Worm (Caenorhabditis elegans) whole organism, L4 larva: ENCODE results near the gene M163.1.

Source experiments
- F10B5.3 ChIP-seq: sonication (generic microtip); optimal IDR thresholded peaks from 2 replicates; lab custom pipeline; 2016; ENCODE audit warnings: mild to moderate bottlenecking, missing genetic modification characterization, missing compliant biosample characterization
- F26F4.8 ChIP-seq: fragments of 200-800 bp; sonication (Bioruptor generic); conservative IDR thresholded peaks from 2 replicates; pipeline ENCODE4 v1.3.6; 2022; ENCODE audit warnings: missing genetic modification characterization, missing compliant biosample characterization
- R02D3.7 ChIP-seq: fragments of 150-350 bp; sonication (generic microtip); optimal IDR thresholded peaks from 3 replicates; lab custom pipeline; 2014; ENCODE audit warnings: missing biosample characterization, missing genetic modification characterization
- T26A8.4 ChIP-seq: fragments of 200-800 bp; sonication (Bioruptor generic); IDR thresholded peaks from 2 replicates; pipeline ENCODE4 v1.3.6; 2022; ENCODE audit warnings: missing genetic modification characterization, missing compliant biosample characterization
- Y105C5A.15 ChIP-seq: fragments of 200-800 bp; sonication (Bioruptor generic); IDR thresholded peaks from 2 replicates; pipeline ENCODE4 v1.3.6; 2022; ENCODE audit warnings: missing genetic modification characterization, missing compliant biosample characterization
- Y48G9A.11 ChIP-seq: fragments of 200-800 bp; sonication (Bioruptor generic); IDR thresholded peaks from 2 replicates; pipeline ENCODE4 v1.3.6; 2022; ENCODE audit warnings: missing genetic modification reagents, missing genetic modification characterization, missing compliant biosample characterization
- Y5F2A.4 ChIP-seq: fragments of 200-800 bp; sonication (Bioruptor generic); optimal IDR thresholded peaks from 2 replicates; lab custom pipeline; 2018; ENCODE audit warnings: mild to moderate bottlenecking, missing genetic modification characterization, missing compliant biosample characterization
- Y75B8A.6 ChIP-seq: fragments of 200-800 bp; sonication (Bioruptor generic); IDR thresholded peaks from 2 replicates; pipeline ENCODE4 v1.3.6; 2022; ENCODE audit warnings: missing genetic modification reagents, missing genetic modification characterization, missing compliant biosample characterization
- aly-2 ChIP-seq: sonication (generic microtip); optimal IDR thresholded peaks from 2 replicates; lab custom pipeline; 2018; ENCODE audit warnings: missing biosample characterization, missing genetic modification characterization
- ama-1 ChIP-seq: fragments of 150-350 bp; optimal IDR thresholded peaks from 2 replicates; lab custom pipeline; 2014; ENCODE audit warnings: inconsistent platforms, mixed read lengths
- ceh-20 ChIP-seq: fragments of 200-800 bp; sonication (Bioruptor generic); IDR thresholded peaks from 2 replicates; pipeline ENCODE4 v1.3.6; 2022; ENCODE audit warnings: missing genetic modification reagents, missing genetic modification characterization, missing compliant biosample characterization
- ceh-28 ChIP-seq: fragments of 150-350 bp; optimal IDR thresholded peaks from 2 replicates; lab custom pipeline; 2014; ENCODE audit warnings: missing biosample characterization, missing genetic modification reagents, missing genetic modification characterization
- ceh-44 ChIP-seq: fragments of 200-800 bp; sonication (Bioruptor generic); IDR thresholded peaks from 2 replicates; pipeline ENCODE4 v1.3.6; 2022; ENCODE audit warnings: missing genetic modification reagents, missing genetic modification characterization, missing compliant biosample characterization
- ceh-82 ChIP-seq: sonication (generic microtip); optimal IDR thresholded peaks from 2 replicates; lab custom pipeline; 2017; ENCODE audit warnings: missing biosample characterization, missing genetic modification characterization
- dmd-6 ChIP-seq: fragments of 200-800 bp; sonication (Bioruptor generic); IDR thresholded peaks from 2 replicates; pipeline ENCODE4 v1.3.6; 2022; ENCODE audit warnings: missing genetic modification reagents, missing genetic modification characterization, missing compliant biosample characterization
- dmd-8 ChIP-seq: fragments of 200-800 bp; sonication (Bioruptor generic); IDR thresholded peaks from 2 replicates; pipeline ENCODE4 v1.3.6; 2022; ENCODE audit warnings: missing genetic modification characterization, missing compliant biosample characterization
- dmd-9 ChIP-seq: fragments of 200-800 bp; sonication (Bioruptor generic); IDR thresholded peaks from 2 replicates; pipeline ENCODE4 v1.3.6; 2022; ENCODE audit warnings: missing genetic modification reagents, missing genetic modification characterization, missing compliant biosample characterization
- dve-1 ChIP-seq: sonication (generic microtip); optimal IDR thresholded peaks from 2 replicates; lab custom pipeline; 2017; ENCODE audit warnings: antibody characterized with exemption, mild to moderate bottlenecking, missing genetic modification characterization, missing compliant biosample characterization; ENCODE audit not compliant: insufficient read depth
- egl-27 ChIP-seq: sonication (generic microtip); optimal IDR thresholded peaks from 3 replicates; lab custom pipeline; 2017; ENCODE audit warnings: missing biosample characterization, missing genetic modification reagents, missing genetic modification characterization
- fos-1 ChIP-seq: fragments of 150-350 bp; optimal IDR thresholded peaks from 2 replicates; lab custom pipeline; 2014; ENCODE audit warnings: missing biosample characterization, missing genetic modification characterization
- hif-1 ChIP-seq, 2 experiments: sonication (generic microtip); optimal IDR thresholded peaks; 2 replicates each; lab custom pipeline; 2016 to 2017; ENCODE audit warnings: missing compliant biosample characterization in 2 of 2, missing genetic modification characterization in 2 of 2, missing genetic modification reagents in 2 of 2, missing genotype in 2 of 2, mild to moderate bottlenecking in 1 of 2
- hmg-1.1 ChIP-seq: fragments of 200-800 bp; sonication (Bioruptor generic); IDR thresholded peaks from 2 replicates; pipeline ENCODE4 v1.3.6; 2022; ENCODE audit warnings: missing genetic modification reagents, missing genetic modification characterization, missing compliant biosample characterization
- lim-7 ChIP-seq: fragments of 200-800 bp; sonication (Bioruptor generic); IDR thresholded peaks from 2 replicates; pipeline ENCODE4 v1.3.6; 2022; ENCODE audit warnings: missing genetic modification characterization, missing compliant biosample characterization
- lin-15B ChIP-seq: fragments of 150-350 bp; sonication (generic microtip); optimal IDR thresholded peaks from 3 replicates; lab custom pipeline; 2014; ENCODE audit warnings: missing biosample characterization, missing genetic modification characterization
- lin-38 ChIP-seq: fragments of 200-800 bp; sonication (Bioruptor generic); IDR thresholded peaks from 2 replicates; pipeline ENCODE4 v1.3.6; 2022; ENCODE audit warnings: missing genetic modification reagents, missing genetic modification characterization, missing compliant biosample characterization
- lin-39 ChIP-seq: fragments of 150-350 bp; optimal IDR thresholded peaks from 2 replicates; lab custom pipeline; 2014; ENCODE audit warnings: missing biosample characterization, missing genetic modification reagents, missing genetic modification characterization
- lsy-2 ChIP-seq, 2 experiments: fragments of 150-350 bp in 1 of 2; sonication (generic microtip) in 1 of 2; optimal IDR thresholded peaks; 2 replicates each; lab custom pipeline; 2014 to 2017; ENCODE audit warnings: missing biosample characterization in 2 of 2, missing genetic modification characterization in 2 of 2
- madf-5 ChIP-seq, 2 experiments: fragments of 200-800 bp; sonication (Bioruptor generic); IDR thresholded peaks; 2 replicates each; pipeline ENCODE4 v1.3.6; 2022; ENCODE audit warnings: missing compliant biosample characterization in 2 of 2, missing genetic modification characterization in 2 of 2
- nhr-10 ChIP-seq: fragments of 150-350 bp; optimal IDR thresholded peaks from 2 replicates; lab custom pipeline; 2014; ENCODE audit warnings: missing biosample characterization, missing genetic modification characterization
- nhr-102 ChIP-seq: sonication (generic microtip); optimal IDR thresholded peaks from 2 replicates; lab custom pipeline; 2016; ENCODE audit warnings: mild to moderate bottlenecking, missing genetic modification characterization, moderate library complexity, missing compliant biosample characterization
- nhr-111 ChIP-seq: fragments of 200-800 bp; sonication (Bioruptor generic); optimal IDR thresholded peaks from 2 replicates; lab custom pipeline; 2018; ENCODE audit warnings: mild to moderate bottlenecking, missing genetic modification characterization, missing compliant biosample characterization
- nhr-237 ChIP-seq: sonication (generic microtip); optimal IDR thresholded peaks from 2 replicates; lab custom pipeline; 2017; ENCODE audit warnings: missing biosample characterization, missing genetic modification characterization
- nhr-25 ChIP-seq: sonication (generic microtip); optimal IDR thresholded peaks from 2 replicates; lab custom pipeline; 2017; ENCODE audit warnings: missing genetic modification characterization, mild to moderate bottlenecking, missing compliant biosample characterization, antibody characterized with exemption, moderate library complexity, borderline replicate concordance; ENCODE audit not compliant: insufficient read depth
- nhr-28 ChIP-seq: fragments of 150-350 bp; optimal IDR thresholded peaks from 2 replicates; lab custom pipeline; 2014; ENCODE audit warnings: missing biosample characterization, missing genetic modification characterization
- nhr-48 ChIP-seq: sonication (generic microtip); optimal IDR thresholded peaks from 2 replicates; lab custom pipeline; 2016; ENCODE audit warnings: mild to moderate bottlenecking, missing genetic modification characterization, missing compliant biosample characterization
- nhr-76 ChIP-seq: fragments of 150-350 bp; optimal IDR thresholded peaks from 2 replicates; lab custom pipeline; 2014; ENCODE audit warnings: missing biosample characterization, missing genetic modification characterization
- pha-4 ChIP-seq, 2 experiments: fragments of 150-350 bp in 1 of 2; fragments of 200-800 bp in 1 of 2; sonication (Bioruptor generic) in 1 of 2; IDR thresholded peaks in 1 of 2; optimal IDR thresholded peaks in 1 of 2; 2 replicates each; pipeline versions ENCODE4 v1.3.6 to Lab custom; 2014 to 2022; ENCODE audit warnings: missing genetic modification characterization in 2 of 2, missing genetic modification reagents in 2 of 2, missing biosample characterization in 1 of 2, missing compliant biosample characterization in 1 of 2
- saeg-2 ChIP-seq: fragments of 200-800 bp; sonication (Bioruptor generic); IDR thresholded peaks from 2 replicates; pipeline ENCODE4 v1.3.6; 2022; ENCODE audit warnings: missing genetic modification reagents, missing genetic modification characterization, missing compliant biosample characterization
- snpc-4 ChIP-seq: fragments of 150-350 bp; optimal IDR thresholded peaks from 2 replicates; lab custom pipeline; 2014; ENCODE audit warnings: missing biosample characterization, missing genetic modification characterization
- spr-1 ChIP-seq: sonication (generic microtip); optimal IDR thresholded peaks from 2 replicates; lab custom pipeline; 2016; ENCODE audit warnings: mild to moderate bottlenecking, missing genetic modification characterization, missing compliant biosample characterization
- tra-1 ChIP-seq: fragments of 200-800 bp; sonication (Bioruptor generic); IDR thresholded peaks from 2 replicates; pipeline ENCODE4 v1.3.6; 2022; ENCODE audit warnings: missing genetic modification reagents, missing genetic modification characterization, missing compliant biosample characterization
- unc-130 ChIP-seq: sonication (generic microtip); optimal IDR thresholded peaks from 2 replicates; lab custom pipeline; 2016; ENCODE audit warnings: missing genetic modification reagents, missing genetic modification characterization, missing compliant biosample characterization
- vab-7 ChIP-seq: fragments of 200-800 bp; sonication (Bioruptor generic); IDR thresholded peaks from 2 replicates; pipeline ENCODE4 v1.3.6; 2022; ENCODE audit warnings: missing genetic modification reagents, missing genetic modification characterization, missing compliant biosample characterization
- zag-1 ChIP-seq: fragments of 150-350 bp; optimal IDR thresholded peaks from 2 replicates; lab custom pipeline; 2014; ENCODE audit warnings: missing biosample characterization, missing genetic modification characterization
- zfp-2 ChIP-seq: sonication (generic microtip); optimal IDR thresholded peaks from 2 replicates; lab custom pipeline; 2016; ENCODE audit warnings: mild to moderate bottlenecking, missing genetic modification characterization, missing compliant biosample characterization
- zfp-3 ChIP-seq: fragments of 200-800 bp; sonication (Bioruptor generic); conservative IDR thresholded peaks from 2 replicates; pipeline ENCODE4 v1.3.6; 2022; ENCODE audit warnings: missing genetic modification reagents, missing genetic modification characterization, missing compliant biosample characterization
- zip-2 ChIP-seq: fragments of 150-350 bp; optimal IDR thresholded peaks from 2 replicates; lab custom pipeline; 2014; ENCODE audit warnings: missing biosample characterization, missing genetic modification characterization
- ztf-11 ChIP-seq: fragments of 150-350 bp; optimal IDR thresholded peaks from 2 replicates; lab custom pipeline; 2014; ENCODE audit warnings: missing biosample characterization, missing genetic modification characterization

The M163.1 gene

DNA sequence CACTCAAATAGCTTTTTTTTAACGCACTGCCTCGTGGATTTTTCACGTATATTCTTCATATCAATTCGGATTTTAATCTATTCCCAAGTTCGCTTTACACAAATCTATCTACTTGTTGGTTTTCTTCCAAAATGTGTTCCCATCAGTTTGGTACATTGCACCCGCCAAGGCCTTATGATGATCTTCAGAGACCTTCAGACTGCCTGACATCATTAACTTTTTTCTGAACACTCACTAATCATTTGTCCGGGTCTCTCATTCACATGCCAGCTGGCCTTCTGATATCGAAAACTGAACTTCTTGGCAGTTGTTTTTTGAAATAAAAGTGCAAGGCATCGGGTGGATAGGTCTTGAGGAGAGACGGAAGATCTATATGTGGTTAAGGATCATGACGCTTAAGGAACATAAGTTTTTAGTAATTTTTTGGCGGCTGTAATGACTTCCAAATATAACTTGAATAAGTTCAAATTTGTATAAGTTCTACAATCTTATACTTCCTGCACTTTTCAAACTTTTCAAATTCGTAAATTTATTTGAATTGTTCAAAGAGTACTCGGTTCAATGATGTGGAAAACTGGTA lies 3.7 kb downstream of the M163.1 start (continued):
- no peak for TF ChIP-seq ceh-28 (tag; lab: Kevin White, UChicago)
- peak; percentile 41 for TF ChIP-seq dmd-6
- no peak for TF ChIP-seq F26F4.8
- no peak for TF ChIP-seq lin-39 (tag; lab: Kevin White, UChicago)
- no peak for TF ChIP-seq zip-2 (tag; lab: Kevin White, UChicago)
- no peak for TF ChIP-seq zfp-2
- no peak for TF ChIP-seq lin-15B
- TF ChIP-seq spr-1 (tag; lab: Kevin White, UChicago) = no peak
- no peak for TF ChIP-seq Y75B8A.6 (GFP tag; lab: Robert Waterston, UW)
- no peak for TF ChIP-seq dmd-8
- no peak for TF ChIP-seq ceh-82 (tag; lab: Kevin White, UChicago)
- no peak for TF ChIP-seq nhr-111 (GFP tag; lab: Kevin White, UChicago)
- no peak for TF ChIP-seq fos-1 (tag; lab: Kevin White, UChicago)
- TF ChIP-seq ceh-20 (GFP tag; lab: Robert Waterston, UW) = no peak
- TF ChIP-seq pha-4 (GFP tag; IDR thresholded peaks at IDR 0.05; lab: Robert Waterston, UW) = no peak
- TF ChIP-seq pha-4 (tag; optimal IDR thresholded peaks at IDR 0.05; lab: Kevin White, UChicago) = no peak
- no peak for TF ChIP-seq snpc-4
- TF ChIP-seq ama-1 = no peak
- no peak for TF ChIP-seq zfp-3 (GFP tag; lab: Robert Waterston, UW)
- peak in 1 of 2 experiments; percentile 27 for TF ChIP-seq lsy-2 (tag; optimal IDR thresholded peaks at IDR 0.05; lab: Kevin White, UChicago)
- no peak for TF ChIP-seq T26A8.4 (GFP tag; lab: Robert Waterston, UW)
- TF ChIP-seq nhr-28 (tag; lab: Kevin White, UChicago) = peak; percentile 60
- no peak for TF ChIP-seq nhr-102 (tag; lab: Kevin White, UChicago)
- peak; percentile 4 for TF ChIP-seq nhr-48 (tag; lab: Kevin White, UChicago)
- TF ChIP-seq madf-5 (GFP tag; IDR thresholded peaks at IDR 0.05; lab: Robert Waterston, UW) = no peak
- no peak for TF ChIP-seq lim-7 (GFP tag; lab: Robert Waterston, UW)
- no peak for TF ChIP-seq Y48G9A.11 (GFP tag; lab: Robert Waterston, UW)
- no peak for TF ChIP-seq dmd-9 (GFP tag; lab: Robert Waterston, UW)
- TF ChIP-seq nhr-76 (tag; lab: Kevin White, UChicago) = no peak
- no peak for TF ChIP-seq ztf-11 (tag; lab: Kevin White, UChicago)
- no peak for TF ChIP-seq aly-2 (tag; lab: Kevin White, UChicago)
- TF ChIP-seq hif-1 (tag; optimal IDR thresholded peaks at IDR 0.05; lab: Kevin White, UChicago) = no peak
- no peak for TF ChIP-seq F10B5.3 (tag; lab: Kevin White, UChicago)
- no peak for TF ChIP-seq zag-1
- no peak for TF ChIP-seq R02D3.7 (tag; lab: Kevin White, UChicago)
- no peak for TF ChIP-seq egl-27 (tag; lab: Kevin White, UChicago)
- TF ChIP-seq tra-1 = peak; percentile 45; the same call in 1 of the 2 replicates
- TF ChIP-seq saeg-2 (GFP tag; lab: Robert Waterston, UW) = no peak
- TF ChIP-seq hmg-1.1 = no peak
- TF ChIP-seq Y5F2A.4 (GFP tag; lab: Kevin White, UChicago) = no peak
- no peak for TF ChIP-seq dve-1
- TF ChIP-seq ceh-44 (GFP tag; lab: Robert Waterston, UW) = no peak
- TF ChIP-seq vab-7 = no peak
- no peak for TF ChIP-seq unc-130 (GFP tag; lab: Kevin White, UChicago)
- no peak for TF ChIP-seq nhr-10
- TF ChIP-seq lin-38 (GFP tag; lab: Robert Waterston, UW) = no peak
- no peak for TF ChIP-seq Y105C5A.15 (GFP tag; lab: Robert Waterston, UW)
- no peak for TF ChIP-seq nhr-237
- peak; percentile 8 for TF ChIP-seq nhr-25 (tag; lab: Kevin White, UChicago)
